Worm (Caenorhabditis elegans): ENCODE measurements around the gene ttr-49.

ce11 chrV:9314408-9314807 lies 41.9 kb downstream of the ttr-49 start:
- no peak for TF ChIP-seq nhr-237 (tag; optimal IDR thresholded peaks at IDR 0.05)
- no peak for TF ChIP-seq aly-2 (tag; optimal IDR thresholded peaks at IDR 0.05)
- no peak for TF ChIP-seq ztf-4 (tag; optimal IDR thresholded peaks at IDR 0.05)
- no peak for TF ChIP-seq mbf-1 (tag; optimal IDR thresholded peaks at IDR 0.05)
- no peak for TF ChIP-seq mdl-1 (tag; optimal IDR thresholded peaks at IDR 0.05)
- no peak for TF ChIP-seq lin-11 (tag; optimal IDR thresholded peaks at IDR 0.05)
- TF ChIP-seq lsy-2 (tag; optimal IDR thresholded peaks at IDR 0.05): no peak
- TF ChIP-seq unc-62 (GFP tag; optimal IDR thresholded peaks at IDR 0.05): no peak
- no peak for TF ChIP-seq R02D3.7 (tag; optimal IDR thresholded peaks at IDR 0.05)
- TF ChIP-seq mab-5 (tag; optimal IDR thresholded peaks at IDR 0.05): no peak

Measured in whole organism, L2 larva.